Worm (Caenorhabditis elegans): ENCODE results near the gene mec-15.

ce11 chrII:10230972-10231371, 8.5 kb downstream of the mec-15 start, which contains the start of gene T01E8.8:
- TF ChIP-seq W03F9.2 (tag; optimal IDR thresholded peaks at IDR 0.05) (no peak), dao-5 (tag; optimal IDR thresholded peaks at IDR 0.05) (no peak), him-1 (tag; optimal IDR thresholded peaks at IDR 0.05) (no peak)
